Worm (Caenorhabditis elegans): ENCODE data around the gene ceh-28.
A peak's percentile ranks its signal among the peaks of the same experiment; 100 is the strongest.

ceh-28 gene

ce11 chrX:13116380-13116779 lies 41.9 kb downstream of the ceh-28 start:
- TF ChIP-seq fos-1 (tag; optimal IDR thresholded peaks at IDR 0.05) = no peak
- TF ChIP-seq mdl-1 (tag; optimal IDR thresholded peaks at IDR 0.05) = no peak
- TF ChIP-seq ama-1 (optimal IDR thresholded peaks at IDR 0.05) = no peak
- TF ChIP-seq elt-3 (tag; optimal IDR thresholded peaks at IDR 0.05) = no peak
- TF ChIP-seq egl-5 (tag; optimal IDR thresholded peaks at IDR 0.05) = no peak
- no peak for TF ChIP-seq mml-1 (tag; optimal IDR thresholded peaks at IDR 0.05)
- no peak for TF ChIP-seq tbx-2 (tag; optimal IDR thresholded peaks at IDR 0.05)
- no peak for TF ChIP-seq nhr-77 (tag; optimal IDR thresholded peaks at IDR 0.05)

DNA sequence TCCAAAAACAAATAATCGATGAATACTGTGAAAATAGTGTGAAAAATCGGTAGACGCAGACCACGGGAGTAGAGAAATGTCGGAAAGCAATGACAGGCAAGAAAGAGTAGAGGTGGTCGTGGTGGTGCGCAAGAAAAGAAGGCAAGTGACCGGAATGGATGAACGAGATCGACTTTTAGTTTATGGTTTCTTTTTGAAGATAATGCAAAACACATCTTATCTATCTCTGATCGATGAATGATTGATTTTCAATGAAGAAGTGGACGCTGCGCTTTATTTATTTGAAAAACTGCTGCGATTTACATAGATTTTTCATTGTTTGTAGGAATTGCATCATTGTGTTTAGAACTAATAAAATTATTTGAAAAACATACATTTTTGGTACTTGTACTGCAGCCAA lies 45.4 kb downstream of the ceh-28 start:
- TF ChIP-seq elt-1 (tag; optimal IDR thresholded peaks at IDR 0.05) (peak; percentile 73), R02D3.7 (tag; optimal IDR thresholded peaks at IDR 0.05) (no peak), nfya-1 (tag; optimal IDR thresholded peaks at IDR 0.05; ENCODE audit: insufficient read depth) (no peak), egl-27 (tag; optimal IDR thresholded peaks at IDR 0.05) (no peak), elt-2 (tag; optimal IDR thresholded peaks at IDR 0.05) (no peak), ceh-16 (tag; optimal IDR thresholded peaks at IDR 0.05) (no peak), ceh-82 (tag; optimal IDR thresholded peaks at IDR 0.05) (no peak), nhr-11 (tag; optimal IDR thresholded peaks at IDR 0.05) (no peak), nhr-25 (tag; optimal IDR thresholded peaks at IDR 0.05) (peak; percentile 36), ztf-11 (tag; optimal IDR thresholded peaks at IDR 0.05) (no peak), snpc-4 (tag; optimal IDR thresholded peaks at IDR 0.05) (no peak), ZK546.5 (tag; optimal IDR thresholded peaks at IDR 0.05) (no peak), ama-1 (optimal IDR thresholded peaks at IDR 0.05) (no peak), nhr-28 (tag; optimal IDR thresholded peaks at IDR 0.05) (no peak), unc-62 (GFP tag; optimal IDR thresholded peaks at IDR 0.05) (no peak), fos-1 (tag; optimal IDR thresholded peaks at IDR 0.05) (no peak), nhr-77 (tag; optimal IDR thresholded peaks at IDR 0.05) (no peak), jun-1 (tag; optimal IDR thresholded peaks at IDR 0.05) (no peak), ceh-9 (tag; optimal IDR thresholded peaks at IDR 0.05) (no peak), lin-15B (tag; optimal IDR thresholded peaks at IDR 0.05) (no peak), nhr-23 (tag; optimal IDR thresholded peaks at IDR 0.05) (peak; percentile 54), fkh-10 (GFP tag; optimal IDR thresholded peaks at IDR 0.05) (no peak), sea-2 (GFP tag; optimal IDR thresholded peaks at IDR 0.05) (no peak), pqm-1 (tag; optimal IDR thresholded peaks at IDR 0.05) (no peak), nhr-43 (tag; optimal IDR thresholded peaks at IDR 0.05; ENCODE audit: poor library complexity, severe bottlenecking) (peak; percentile 38), nhr-237 (tag; optimal IDR thresholded peaks at IDR 0.05) (no peak), tbx-2 (tag; optimal IDR thresholded peaks at IDR 0.05) (no peak), mml-1 (tag; optimal IDR thresholded peaks at IDR 0.05) (no peak), aly-2 (tag; optimal IDR thresholded peaks at IDR 0.05) (no peak)

- TF ChIP-seq hmg-11 (tag; optimal IDR thresholded peaks at IDR 0.05) (peak; percentile 61), jun-1 (tag; optimal IDR thresholded peaks at IDR 0.05) (peak; percentile 53), zag-1 (tag; optimal IDR thresholded peaks at IDR 0.05) (no peak), lin-39 (tag; optimal IDR thresholded peaks at IDR 0.05) (peak; percentile 69), lsy-12 (tag; optimal IDR thresholded peaks at IDR 0.05) (peak; percentile 82), pha-4 (tag; optimal IDR thresholded peaks at IDR 0.05) (peak; percentile 74), nhr-25 (tag; optimal IDR thresholded peaks at IDR 0.05) (peak; percentile 65), ztf-4 (tag; optimal IDR thresholded peaks at IDR 0.05) (no peak), nhr-43 (tag; optimal IDR thresholded peaks at IDR 0.05; ENCODE audit: poor library complexity, severe bottlenecking) (peak; percentile 49), tbx-2 (tag; optimal IDR thresholded peaks at IDR 0.05) (peak; percentile 14), elt-3 (tag; optimal IDR thresholded peaks at IDR 0.05) (peak in 1 of 3 experiments; percentile 48), skn-1 (tag; optimal IDR thresholded peaks at IDR 0.05) (no peak), nfya-1 (tag; optimal IDR thresholded peaks at IDR 0.05; ENCODE audit: insufficient read depth) (peak; percentile 62), ama-1 (optimal IDR thresholded peaks at IDR 0.05) (peak; percentile 53), nhr-67 (tag; optimal IDR thresholded peaks at IDR 0.05) (no peak), nhr-76 (tag; optimal IDR thresholded peaks at IDR 0.05) (no peak), nhr-23 (tag; optimal IDR thresholded peaks at IDR 0.05) (peak; percentile 48), elt-2 (tag; optimal IDR thresholded peaks at IDR 0.05) (peak; percentile 65), snpc-4 (tag; optimal IDR thresholded peaks at IDR 0.05) (peak; percentile 63)
Observed at ce11 chrX:13121104-13121503, 46.6 kb downstream of the ceh-28 start.

Data from whole organism, L3 larva.